In the genomic region with DNA sequence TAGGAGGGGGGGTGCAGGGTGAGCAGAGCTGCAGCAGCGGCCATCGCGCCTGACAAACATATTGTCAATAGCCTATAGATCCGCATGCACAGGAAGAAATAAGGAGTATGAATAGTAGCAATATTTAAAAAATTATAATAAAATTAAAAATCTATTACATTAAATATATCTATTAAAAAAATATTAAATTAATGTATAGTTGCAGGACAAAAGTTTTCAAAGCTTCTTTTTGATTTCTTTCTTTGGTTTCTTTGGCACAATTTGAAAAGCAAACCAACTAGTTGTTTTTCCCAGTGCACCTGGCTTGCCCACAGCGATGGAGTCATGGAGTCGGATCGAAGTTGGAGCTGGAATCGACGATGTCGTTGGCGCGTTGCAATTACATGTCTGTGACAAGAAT, we compare ENCODE assay signal across 4 fruit fly cellular contexts.
TF ChIP-seq lines count a peak whose summit lies in the region.

No protein-coding gene starts in this region.

- no peak for TF ChIP-seq CTCF in whole organism, embryonic (GFP tag; optimal IDR thresholded peaks at IDR 0.05; lab: Kevin White, UChicago)

TF ChIP-seq in whole organism, embryonic, 481 proteins besides CTCF, POLR2A, EP300 and RAD21 (continues in another document):
- TF ChIP-seq CG10147 (GFP tag; optimal IDR thresholded peaks at IDR 0.05; lab: Kevin White, UChicago) (no peak), CG7556 (GFP tag; optimal IDR thresholded peaks at IDR 0.05; lab: Kevin White, UChicago) (no peak), Oli (tag; optimal IDR thresholded peaks at IDR 0.05; lab: Kevin White, UChicago) (no peak), dmrt11E (tag; optimal IDR thresholded peaks at IDR 0.05; lab: Kevin White, UChicago) (peak; percentile 59), CG31441 (GFP tag; IDR thresholded peaks at IDR 0.05; lab: Robert Waterston, UW) (peak; percentile 48), dmrt99B (tag; optimal IDR thresholded peaks at IDR 0.05; lab: Kevin White, UChicago) (no peak), hkb (optimal IDR thresholded peaks at IDR 0.05; lab: Kevin White, UChicago) (no peak), hkb (GFP tag; IDR thresholded peaks at IDR 0.05; lab: Robert Waterston, UW) (no peak), C15 (GFP tag; IDR thresholded peaks at IDR 0.05; lab: Robert Waterston, UW) (no peak), Gsc (GFP tag; IDR thresholded peaks at IDR 0.05; lab: Robert Waterston, UW) (no peak), CG7372 (GFP tag; IDR thresholded peaks at IDR 0.05; lab: Robert Waterston, UW) (no peak), CG14050 (GFP tag; IDR thresholded peaks at IDR 0.05; lab: Robert Waterston, UW) (no peak), grau (tag; optimal IDR thresholded peaks at IDR 0.05; lab: Kevin White, UChicago) (no peak), CG9817 (tag; optimal IDR thresholded peaks at IDR 0.05; lab: Kevin White, UChicago) (no peak), CG8388 (GFP tag; optimal IDR thresholded peaks at IDR 0.05; lab: Kevin White, UChicago) (no peak), Nf-YA (GFP tag; IDR thresholded peaks at IDR 0.05; lab: Robert Waterston, UW) (no peak), Nf-YB (GFP tag; optimal IDR thresholded peaks at IDR 0.05; lab: Kevin White, UChicago) (no peak), btn (GFP tag; optimal IDR thresholded peaks at IDR 0.05; lab: Kevin White, UChicago) (no peak), Hey (tag; optimal IDR thresholded peaks at IDR 0.05; lab: Kevin White, UChicago) (no peak), caup (GFP tag; optimal IDR thresholded peaks at IDR 0.05; lab: Kevin White, UChicago; ENCODE audit: severe bottlenecking) (no peak), CG14667 (GFP tag; IDR thresholded peaks at IDR 0.05; lab: Robert Waterston, UW) (no peak), amos (GFP tag; IDR thresholded peaks at IDR 0.05; lab: Robert Waterston, UW; ENCODE audit: partially characterized antibody) (no peak), fd102C (GFP tag; optimal IDR thresholded peaks at IDR 0.05; lab: Kevin White, UChicago) (no peak)

TF ChIP-seq in whole organism, prepupa, 60 proteins besides CTCF, POLR2A, EP300 and RAD21 (continues in another document):
- TF ChIP-seq CG3032 (tag; optimal IDR thresholded peaks at IDR 0.05; lab: Kevin White, UChicago) (peak; percentile 51), achi (GFP tag; optimal IDR thresholded peaks at IDR 0.05; lab: Kevin White, UChicago) (peak; percentile 44), spab (GFP tag; optimal IDR thresholded peaks at IDR 0.05; lab: Kevin White, UChicago) (peak; percentile 14), Hr4 (GFP tag; optimal IDR thresholded peaks at IDR 0.05; lab: Kevin White, UChicago) (peak; percentile 48), Ets96B (tag; optimal IDR thresholded peaks at IDR 0.05; lab: Kevin White, UChicago) (peak; percentile 62), salr (GFP tag; optimal IDR thresholded peaks at IDR 0.05; lab: Kevin White, UChicago) (peak in 1 of 2 experiments; percentile 39), CG3919 (GFP tag; optimal IDR thresholded peaks at IDR 0.05; lab: Kevin White, UChicago) (peak; percentile 47), Lpt (GFP tag; optimal IDR thresholded peaks at IDR 0.05; lab: Kevin White, UChicago) (peak; percentile 25), CG10631 (GFP tag; optimal IDR thresholded peaks at IDR 0.05; lab: Kevin White, UChicago) (peak; percentile 54), net (GFP tag; optimal IDR thresholded peaks at IDR 0.05; lab: Kevin White, UChicago) (no peak), CG6792 (GFP tag; optimal IDR thresholded peaks at IDR 0.05; lab: Kevin White, UChicago) (peak; percentile 13), CG9139 (GFP tag; optimal IDR thresholded peaks at IDR 0.05; lab: Kevin White, UChicago) (peak; percentile 18), CG32006 (GFP tag; optimal IDR thresholded peaks at IDR 0.05; lab: Kevin White, UChicago) (peak; percentile 74), CG8119 (GFP tag; IDR thresholded peaks at IDR 0.05; lab: Robert Waterston, UW) (peak; percentile 77), CG8632 (GFP tag; optimal IDR thresholded peaks at IDR 0.05; lab: Kevin White, UChicago) (peak; percentile 45), Gug (GFP tag; IDR thresholded peaks at IDR 0.05; lab: Robert Waterston, UW) (peak; percentile 29; the same call in 1 of the 2 replicates), Hr38 (GFP tag; optimal IDR thresholded peaks at IDR 0.05; lab: Kevin White, UChicago) (no peak), CG16779 (tag; optimal IDR thresholded peaks at IDR 0.05; lab: Kevin White, UChicago) (no peak), dac (GFP tag; optimal IDR thresholded peaks at IDR 0.05; lab: Kevin White, UChicago) (peak; percentile 21), fkh (GFP tag; optimal IDR thresholded peaks at IDR 0.05; lab: Kevin White, UChicago) (no peak), CG6163 (GFP tag; IDR thresholded peaks at IDR 0.05; lab: Robert Waterston, UW) (peak; percentile 59; the same call in 1 of the 3 replicates), CG15336 (GFP tag; IDR thresholded peaks at IDR 0.05; lab: Robert Waterston, UW) (peak; percentile 79)

TF ChIP-seq in whole organism, pupa, 21 proteins besides CTCF, POLR2A, EP300 and RAD21:
- TF ChIP-seq Snoo (tag; optimal IDR thresholded peaks at IDR 0.05; lab: Kevin White, UChicago) (peak; percentile 6), CG14655 (GFP tag; optimal IDR thresholded peaks at IDR 0.05; lab: Kevin White, UChicago) (peak; percentile 60), gl (tag; optimal IDR thresholded peaks at IDR 0.05; lab: Kevin White, UChicago) (no peak), EcR (GFP tag; optimal IDR thresholded peaks at IDR 0.05; lab: Kevin White, UChicago) (no peak), CG15710 (tag; optimal IDR thresholded peaks at IDR 0.05; lab: Kevin White, UChicago) (peak; percentile 53), CG4496 (GFP tag; IDR thresholded peaks at IDR 0.05; lab: Robert Waterston, UW) (0 out of 3 replicates have a peak, but pooled peaks have one; percentile 38), CG8159 (tag; optimal IDR thresholded peaks at IDR 0.05; lab: Kevin White, UChicago) (peak; percentile 60), CG32121 (GFP tag; IDR thresholded peaks at IDR 0.05; lab: Robert Waterston, UW) (peak; percentile 54; the same call in 1 of the 2 replicates), fd96Ca (GFP tag; IDR thresholded peaks at IDR 0.05; lab: Robert Waterston, UW) (0 out of 3 replicates have a peak, but pooled peaks have one; percentile 40), CG13204 (GFP tag; optimal IDR thresholded peaks at IDR 0.05; lab: Kevin White, UChicago) (peak; percentile 9), Ets98B (GFP tag; IDR thresholded peaks at IDR 0.05; lab: Robert Waterston, UW) (peak; percentile 59; the same call in 1 of the 2 replicates), CG12605 (GFP tag; IDR thresholded peaks at IDR 0.05; lab: Robert Waterston, UW) (no peak; the same call in 1 of the 2 replicates), D1 (tag; optimal IDR thresholded peaks at IDR 0.05; lab: Kevin White, UChicago) (no peak), CG34367 (tag; optimal IDR thresholded peaks at IDR 0.05; lab: Kevin White, UChicago) (peak; percentile 39), rn (GFP tag; IDR thresholded peaks at IDR 0.05; lab: Robert Waterston, UW) (no peak), CG17806 (tag; optimal IDR thresholded peaks at IDR 0.05; lab: Kevin White, UChicago) (peak; percentile 47), CG9948 (tag; optimal IDR thresholded peaks at IDR 0.05; lab: Kevin White, UChicago) (peak; percentile 50), CG8301 (tag; optimal IDR thresholded peaks at IDR 0.05; lab: Kevin White, UChicago) (peak; percentile 47), Pif1A (GFP tag; optimal IDR thresholded peaks at IDR 0.05; lab: Kevin White, UChicago) (no peak), CG10348 (GFP tag; IDR thresholded peaks at IDR 0.05; lab: Robert Waterston, UW) (no peak), Pif1B (GFP tag; optimal IDR thresholded peaks at IDR 0.05; lab: Kevin White, UChicago) (peak; percentile 22)

TF ChIP-seq in whole organism, wandering third instar larva, 38 proteins besides CTCF, POLR2A, EP300 and RAD21:
- TF ChIP-seq HLH106 (tag; optimal IDR thresholded peaks at IDR 0.05; lab: Kevin White, UChicago) (peak; percentile 6), foxo (GFP tag; optimal IDR thresholded peaks at IDR 0.05; lab: Kevin White, UChicago) (peak in 1 of 2 experiments; percentile 11), ey (GFP tag; optimal IDR thresholded peaks at IDR 0.05; lab: Kevin White, UChicago) (no peak)
